Worm (Caenorhabditis elegans): ENCODE results near the gene hda-1.

DNA sequence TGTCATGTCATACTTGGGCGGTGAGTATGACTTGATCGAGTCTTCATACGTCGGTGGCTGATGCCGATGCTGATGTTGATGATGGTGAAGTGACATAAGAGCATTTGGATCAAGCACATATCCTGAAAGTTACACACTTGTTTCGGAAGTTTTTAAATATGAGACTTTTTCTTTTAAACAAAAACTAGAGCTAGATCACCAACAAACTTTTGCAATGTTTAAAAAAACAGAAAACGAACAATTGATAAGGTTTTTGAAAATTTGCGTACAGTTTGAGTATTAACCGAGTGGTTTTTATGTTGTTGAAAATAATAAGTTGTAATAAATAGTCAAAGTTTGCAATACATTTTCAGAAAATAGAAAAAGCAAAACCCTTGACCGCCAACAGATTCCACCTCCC is 40.6 kb upstream of the hda-1 start, which contains the start of gene R02D5.4:
- TF ChIP-seq K02D7.2 (tag; optimal IDR thresholded peaks at IDR 0.05), result no peak
- TF ChIP-seq pha-4 (tag; optimal IDR thresholded peaks at IDR 0.05), result no peak
- TF ChIP-seq rnt-1 (tag; optimal IDR thresholded peaks at IDR 0.05), result no peak
- TF ChIP-seq ama-1 (optimal IDR thresholded peaks at IDR 0.05), result no peak
- no peak for TF ChIP-seq unc-55 (GFP tag; optimal IDR thresholded peaks at IDR 0.05)
- no peak for TF ChIP-seq nhr-11 (tag; optimal IDR thresholded peaks at IDR 0.05)
- no peak for TF ChIP-seq hlh-13 (GFP tag; optimal IDR thresholded peaks at IDR 0.05)
- TF ChIP-seq ceh-9 (tag; optimal IDR thresholded peaks at IDR 0.05), result no peak
- TF ChIP-seq ceh-24 (tag; optimal IDR thresholded peaks at IDR 0.05), result no peak
- no peak for TF ChIP-seq ttx-3 (tag; optimal IDR thresholded peaks at IDR 0.05)

All from whole organism, late embryonic.